Worm (Caenorhabditis elegans): Measurements from ENCODE around the gene spp-11.

Gene spp-11

DNA sequence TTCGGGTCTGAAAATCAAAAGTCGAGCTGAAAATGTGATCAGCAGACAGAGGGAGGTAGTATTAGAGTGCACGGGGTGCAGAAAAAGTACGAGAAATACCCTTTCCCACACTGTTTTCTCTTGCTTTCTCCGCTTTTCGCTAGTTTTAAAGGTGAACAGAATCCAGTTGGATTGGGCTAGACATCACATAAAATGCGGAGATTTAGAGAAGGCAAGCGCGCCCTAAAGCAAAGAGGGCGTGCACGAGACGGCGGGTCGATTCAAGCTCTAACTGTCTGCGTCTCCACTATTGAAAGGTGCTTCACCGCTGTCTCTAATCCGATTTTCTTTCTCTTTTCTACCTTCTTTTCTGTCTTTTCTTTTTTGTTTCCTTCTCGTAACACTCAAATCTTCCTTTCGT is 37.1 kb downstream of the spp-11 start (continued):
- TF ChIP-seq aptf-2 (GFP tag; conservative IDR thresholded peaks at IDR 0.05): no peak
- TF ChIP-seq egl-44 (GFP tag; IDR thresholded peaks at IDR 0.05): peak; percentile 49; the same call in 1 of the 2 replicates
- no peak for TF ChIP-seq F52B5.7 (tag; optimal IDR thresholded peaks at IDR 0.05)
- peak; percentile 94 for TF ChIP-seq dox-1 (GFP tag; IDR thresholded peaks at IDR 0.05)
- TF ChIP-seq pbrm-1 (GFP tag; IDR thresholded peaks at IDR 0.05): peak; percentile 92
- TF ChIP-seq ztf-22 (GFP tag; optimal IDR thresholded peaks at IDR 0.05): no peak
- no peak for TF ChIP-seq let-526 (GFP tag; IDR thresholded peaks at IDR 0.05)
- TF ChIP-seq zfh-2 (GFP tag; conservative IDR thresholded peaks at IDR 0.05): peak; percentile 89
- no peak for TF ChIP-seq nhr-27 (tag; optimal IDR thresholded peaks at IDR 0.05)
- TF ChIP-seq K11D2.4 (GFP tag; IDR thresholded peaks at IDR 0.05): peak; percentile 54
- TF ChIP-seq him-1 (tag; optimal IDR thresholded peaks at IDR 0.05): no peak

DNA sequence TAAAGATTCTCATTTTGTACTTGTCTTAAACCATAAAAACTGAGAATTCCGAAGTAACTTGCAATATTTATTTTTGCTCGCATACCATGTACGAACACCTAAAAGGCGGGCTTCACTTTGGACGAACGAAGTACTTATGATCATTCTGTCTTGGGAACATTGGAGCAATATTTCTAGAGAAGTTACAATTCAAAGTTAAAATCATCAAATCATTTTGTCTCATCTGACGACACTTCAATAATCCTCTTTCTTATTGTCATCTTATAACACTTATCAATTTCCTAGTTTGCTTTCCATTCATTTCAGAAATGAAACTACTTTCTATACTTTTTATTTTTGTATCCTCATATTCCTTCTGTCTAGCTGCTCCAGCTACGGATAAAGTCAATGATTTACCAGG is 40.5 kb downstream of the spp-11 start, which contains the start of gene ctsa-4.1:
Gene ctsa-4.1, plus strand, starts transcription at position 301 of the 400 bp plus-strand sequence.
- peak; percentile 7; the same call in 1 of the 2 replicates for TF ChIP-seq D2030.7 (GFP tag; IDR thresholded peaks at IDR 0.05)
- TF ChIP-seq lin-54 (GFP tag; optimal IDR thresholded peaks at IDR 0.05): peak; percentile 24
- peak; percentile 39; the same call in 1 of the 2 replicates for TF ChIP-seq B0336.3 (GFP tag; IDR thresholded peaks at IDR 0.05)
- TF ChIP-seq madf-6 (GFP tag; IDR thresholded peaks at IDR 0.05): peak; percentile 49
- TF ChIP-seq K12H6.12 (tag; optimal IDR thresholded peaks at IDR 0.05): no peak
- no peak for TF ChIP-seq F39B2.1 (GFP tag; IDR thresholded peaks at IDR 0.05)
- TF ChIP-seq ets-4 (GFP tag; optimal IDR thresholded peaks at IDR 0.05): no peak

DNA sequence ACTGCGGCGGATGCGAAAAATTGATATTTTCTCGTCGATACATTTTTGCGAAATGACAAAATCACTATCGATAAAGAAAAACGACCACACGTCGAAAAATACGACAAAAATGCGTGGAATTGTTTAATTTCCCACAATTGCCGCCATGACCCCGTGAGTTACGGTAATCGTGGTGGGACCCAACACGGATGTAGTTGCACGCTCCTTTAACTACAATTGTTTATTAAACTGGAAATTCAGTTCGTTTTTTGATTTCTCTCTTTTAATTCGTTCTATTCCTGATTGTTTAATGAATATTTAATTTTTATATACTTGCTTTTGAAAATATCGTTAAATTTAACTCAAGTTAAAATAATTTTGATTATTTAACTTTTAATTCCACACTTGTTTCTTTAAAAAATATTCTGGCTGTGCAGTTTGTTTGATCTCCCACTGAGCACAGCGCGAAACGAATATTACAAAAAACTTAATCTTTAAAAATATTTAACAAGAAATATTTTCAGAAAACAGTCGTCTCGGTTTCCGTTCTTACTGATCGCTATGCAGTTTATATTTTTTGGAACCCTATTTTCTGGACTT is 41.9 kb downstream of the spp-11 start, which contains the start of the genes ani-2 and clec-88:
Gene ani-2, minus strand, starts transcription at position 131 of the 579 bp plus-strand sequence.
Gene clec-88, plus strand, starts transcription at position 486 of the 579 bp plus-strand sequence.
- no peak for TF ChIP-seq F22D6.2 (tag; optimal IDR thresholded peaks at IDR 0.05)
- no peak for TF ChIP-seq mel-28 (tag; optimal IDR thresholded peaks at IDR 0.05; ENCODE audit: borderline replicate concordance)
- TF ChIP-seq rcor-1 (GFP tag; IDR thresholded peaks at IDR 0.05): no peak
- no peak for TF ChIP-seq C06A6.2 (GFP tag; conservative IDR thresholded peaks at IDR 0.05)
- peak; percentile 96 for TF ChIP-seq F33H1.4 (GFP tag; IDR thresholded peaks at IDR 0.05)
- no peak for TF ChIP-seq F57C9.4 (tag; optimal IDR thresholded peaks at IDR 0.05)
- TF ChIP-seq unc-130 (GFP tag; optimal IDR thresholded peaks at IDR 0.05): peak; percentile 73
- no peak for TF ChIP-seq athp-1 (tag; optimal IDR thresholded peaks at IDR 0.05)
- no peak for TF ChIP-seq tbx-9 (tag; optimal IDR thresholded peaks at IDR 0.05; ENCODE audit: borderline replicate concordance)
- TF ChIP-seq sea-2 (GFP tag; IDR thresholded peaks at IDR 0.05): no peak
- no peak for TF ChIP-seq lag-1 (GFP tag; IDR thresholded peaks at IDR 0.05)
- no peak for TF ChIP-seq egrh-3 (GFP tag; IDR thresholded peaks at IDR 0.05)
- peak; percentile 90 for TF ChIP-seq xnd-1 (tag; optimal IDR thresholded peaks at IDR 0.05)
- TF ChIP-seq Y53F4B.3 (GFP tag; IDR thresholded peaks at IDR 0.05): peak; percentile 16; the same call in 1 of the 2 replicates
- TF ChIP-seq T26A5.8 (tag; optimal IDR thresholded peaks at IDR 0.05): no peak
- no peak for TF ChIP-seq chd-7 (tag; optimal IDR thresholded peaks at IDR 0.05)
- no peak for TF ChIP-seq B0336.3 (GFP tag; IDR thresholded peaks at IDR 0.05)
- TF ChIP-seq ekl-4 (GFP tag; IDR thresholded peaks at IDR 0.05): no peak
- TF ChIP-seq snpc-3.4 (tag; optimal IDR thresholded peaks at IDR 0.05): peak; percentile 52
- peak; percentile 95 for TF ChIP-seq madf-6 (GFP tag; IDR thresholded peaks at IDR 0.05)
- no peak for TF ChIP-seq fkh-3 (tag; optimal IDR thresholded peaks at IDR 0.05)
- TF ChIP-seq ceh-91 (GFP tag; IDR thresholded peaks at IDR 0.05): peak; percentile 85
- no peak for TF ChIP-seq rec-8 (tag; optimal IDR thresholded peaks at IDR 0.05)
- TF ChIP-seq nhr-27 (tag; optimal IDR thresholded peaks at IDR 0.05): no peak
- TF ChIP-seq F10E7.11 (tag; optimal IDR thresholded peaks at IDR 0.05): no peak
- TF ChIP-seq lsy-27 (tag; optimal IDR thresholded peaks at IDR 0.05; ENCODE audit: borderline replicate concordance, insufficient read depth): no peak
- TF ChIP-seq attf-3 (GFP tag; conservative IDR thresholded peaks at IDR 0.05): no peak
- TF ChIP-seq aptf-2 (GFP tag; conservative IDR thresholded peaks at IDR 0.05): no peak
- no peak for TF ChIP-seq hlh-12 (tag; optimal IDR thresholded peaks at IDR 0.05)
- TF ChIP-seq B0019.2 (GFP tag; conservative IDR thresholded peaks at IDR 0.05): no peak; the same call in 1 of the 2 replicates
- no peak for TF ChIP-seq nhr-80 (tag; optimal IDR thresholded peaks at IDR 0.05)

Measured in whole organism, young adult.